Worm (Caenorhabditis elegans) whole organism, L4 larva: ENCODE measurements around the gene F36F12.3.

Experiments used
- D1046.2 ChIP-seq: fragments of 200-800 bp; sonication (Bioruptor generic); IDR thresholded peaks from 2 replicates; pipeline ENCODE4 v1.3.6; 2022; ENCODE audit warnings: missing genetic modification characterization, missing compliant biosample characterization
- F10B5.3 ChIP-seq: sonication (generic microtip); optimal IDR thresholded peaks from 2 replicates; lab custom pipeline; 2016; ENCODE audit warnings: mild to moderate bottlenecking, missing genetic modification characterization, missing compliant biosample characterization
- F37D6.2 ChIP-seq: sonication (generic microtip); optimal IDR thresholded peaks from 2 replicates; lab custom pipeline; 2016; ENCODE audit warnings: mild to moderate bottlenecking, missing genetic modification characterization, missing compliant biosample characterization
- F44E2.7 ChIP-seq: fragments of 200-800 bp; sonication (Bioruptor generic); IDR thresholded peaks from 2 replicates; pipeline ENCODE4 v2.1.2; 2022; ENCODE audit warnings: missing genetic modification characterization, missing compliant biosample characterization
- R02D3.7 ChIP-seq: fragments of 150-350 bp; sonication (generic microtip); optimal IDR thresholded peaks from 3 replicates; lab custom pipeline; 2014; ENCODE audit warnings: missing biosample characterization, missing genetic modification characterization
- Y48G9A.11 ChIP-seq: fragments of 200-800 bp; sonication (Bioruptor generic); IDR thresholded peaks from 2 replicates; pipeline ENCODE4 v1.3.6; 2022; ENCODE audit warnings: missing genetic modification reagents, missing genetic modification characterization, missing compliant biosample characterization
- Y5F2A.4 ChIP-seq: fragments of 200-800 bp; sonication (Bioruptor generic); optimal IDR thresholded peaks from 2 replicates; lab custom pipeline; 2018; ENCODE audit warnings: mild to moderate bottlenecking, missing genetic modification characterization, missing compliant biosample characterization
- ZK546.5 ChIP-seq, 2 experiments: sonication (generic microtip); optimal IDR thresholded peaks; 2 replicates each; lab custom pipeline; 2017; ENCODE audit warnings: missing biosample characterization in 2 of 2, missing genetic modification characterization in 2 of 2
- aha-1 ChIP-seq: fragments of 150-350 bp; peaks from one replicate; lab custom pipeline; 2014; ENCODE audit warnings: missing biosample characterization, missing genetic modification characterization
- arid-1 ChIP-seq: fragments of 200-800 bp; sonication (Bioruptor generic); conservative IDR thresholded peaks from 2 replicates; pipeline ENCODE4 v1.3.6; 2022; ENCODE audit warnings: missing genetic modification reagents, missing genetic modification characterization, missing compliant biosample characterization
- ceh-20 ChIP-seq: fragments of 200-800 bp; sonication (Bioruptor generic); IDR thresholded peaks from 2 replicates; pipeline ENCODE4 v1.3.6; 2022; ENCODE audit warnings: missing genetic modification reagents, missing genetic modification characterization, missing compliant biosample characterization
- ceh-62 ChIP-seq: sonication (generic microtip); optimal IDR thresholded peaks from 2 replicates; lab custom pipeline; 2017; ENCODE audit warnings: missing biosample characterization, missing genetic modification characterization
- ces-1 ChIP-seq: fragments of 150-350 bp; sonication (generic microtip); optimal IDR thresholded peaks from 4 replicates; lab custom pipeline; 2014; ENCODE audit warnings: missing biosample characterization, missing genetic modification reagents, missing genetic modification characterization
- daf-12 ChIP-seq: fragments of 150-350 bp; optimal IDR thresholded peaks from 2 replicates; lab custom pipeline; 2014; ENCODE audit warnings: missing biosample characterization, missing genetic modification reagents, missing genetic modification characterization
- daf-16 ChIP-seq, 3 experiments: sonication (generic microtip); optimal IDR thresholded peaks; 2 replicates each; lab custom pipeline; 2016 to 2017; ENCODE audit warnings: missing genetic modification characterization in 3 of 3, missing genetic modification reagents in 3 of 3, mild to moderate bottlenecking in 2 of 3, missing compliant biosample characterization in 2 of 3, missing biosample characterization in 1 of 3, moderate library complexity in 1 of 3
- dmd-6 ChIP-seq: fragments of 200-800 bp; sonication (Bioruptor generic); IDR thresholded peaks from 2 replicates; pipeline ENCODE4 v1.3.6; 2022; ENCODE audit warnings: missing genetic modification reagents, missing genetic modification characterization, missing compliant biosample characterization
- dve-1 ChIP-seq: sonication (generic microtip); optimal IDR thresholded peaks from 2 replicates; lab custom pipeline; 2017; ENCODE audit warnings: antibody characterized with exemption, mild to moderate bottlenecking, missing genetic modification characterization, missing compliant biosample characterization; ENCODE audit not compliant: insufficient read depth
- egl-27 ChIP-seq: sonication (generic microtip); optimal IDR thresholded peaks from 3 replicates; lab custom pipeline; 2017; ENCODE audit warnings: missing biosample characterization, missing genetic modification reagents, missing genetic modification characterization
- egl-43 ChIP-seq: fragments of 200-800 bp; sonication (Bioruptor generic); IDR thresholded peaks from 2 replicates; pipeline ENCODE4 v1.3.6; 2022; ENCODE audit warnings: missing genetic modification reagents, missing genetic modification characterization, missing compliant biosample characterization
- hlh-11 ChIP-seq: fragments of 200-800 bp; sonication (Bioruptor generic); optimal IDR thresholded peaks from 2 replicates; lab custom pipeline; 2018; ENCODE audit warnings: mild to moderate bottlenecking, missing genetic modification characterization, missing compliant biosample characterization
- lin-13 ChIP-seq: fragments of 150-350 bp; optimal IDR thresholded peaks from 2 replicates; lab custom pipeline; 2014; ENCODE audit warnings: missing biosample characterization, missing genetic modification reagents, missing genetic modification characterization
- madf-9 ChIP-seq: fragments of 200-800 bp; sonication (Bioruptor generic); conservative IDR thresholded peaks from 2 replicates; pipeline ENCODE4 v1.3.6; 2022; ENCODE audit warnings: missing genetic modification reagents, missing genetic modification characterization, missing compliant biosample characterization
- mep-1 ChIP-seq: fragments of 150-350 bp; sonication (generic microtip); optimal IDR thresholded peaks from 3 replicates; lab custom pipeline; 2014; ENCODE audit warnings: missing biosample characterization, missing genetic modification characterization
- mes-2 ChIP-seq: sonication (generic microtip); optimal IDR thresholded peaks from 2 replicates; lab custom pipeline; 2016; ENCODE audit warnings: missing genotype, mild to moderate bottlenecking, missing genetic modification characterization, missing compliant biosample characterization; ENCODE audit not compliant: poor library complexity, severe bottlenecking
- nhr-102 ChIP-seq: sonication (generic microtip); optimal IDR thresholded peaks from 2 replicates; lab custom pipeline; 2016; ENCODE audit warnings: mild to moderate bottlenecking, missing genetic modification characterization, moderate library complexity, missing compliant biosample characterization
- nhr-111 ChIP-seq: fragments of 200-800 bp; sonication (Bioruptor generic); optimal IDR thresholded peaks from 2 replicates; lab custom pipeline; 2018; ENCODE audit warnings: mild to moderate bottlenecking, missing genetic modification characterization, missing compliant biosample characterization
- nhr-237 ChIP-seq: sonication (generic microtip); optimal IDR thresholded peaks from 2 replicates; lab custom pipeline; 2017; ENCODE audit warnings: missing biosample characterization, missing genetic modification characterization
- nhr-28 ChIP-seq: fragments of 150-350 bp; optimal IDR thresholded peaks from 2 replicates; lab custom pipeline; 2014; ENCODE audit warnings: missing biosample characterization, missing genetic modification characterization
- nhr-41 ChIP-seq: fragments of 200-800 bp; sonication (Bioruptor generic); IDR thresholded peaks from 2 replicates; pipeline ENCODE4 v1.3.6; 2022; ENCODE audit warnings: missing genetic modification reagents, missing genetic modification characterization, missing compliant biosample characterization
- nhr-76 ChIP-seq: fragments of 150-350 bp; optimal IDR thresholded peaks from 2 replicates; lab custom pipeline; 2014; ENCODE audit warnings: missing biosample characterization, missing genetic modification characterization
- php-3 ChIP-seq: fragments of 200-800 bp; sonication (Bioruptor generic); IDR thresholded peaks from 2 replicates; pipeline ENCODE4 v1.3.6; 2022; ENCODE audit warnings: missing genetic modification reagents, missing genetic modification characterization, missing compliant biosample characterization
- pqm-1 ChIP-seq: sonication (generic microtip); optimal IDR thresholded peaks from 2 replicates; lab custom pipeline; 2017; ENCODE audit warnings: missing biosample characterization, missing genetic modification characterization
- set-16 ChIP-seq: fragments of 200-800 bp; sonication (Bioruptor generic); IDR thresholded peaks from 2 replicates; pipeline ENCODE4 v1.3.6; 2022; ENCODE audit warnings: missing genetic modification reagents, missing genetic modification characterization, missing compliant biosample characterization
- tag-97 ChIP-seq: fragments of 200-800 bp; sonication (Bioruptor generic); IDR thresholded peaks from 2 replicates; pipeline ENCODE4 v1.3.6; 2022; ENCODE audit warnings: missing genetic modification characterization, missing compliant biosample characterization
- tra-1 ChIP-seq: fragments of 200-800 bp; sonication (Bioruptor generic); IDR thresholded peaks from 2 replicates; pipeline ENCODE4 v1.3.6; 2022; ENCODE audit warnings: missing genetic modification reagents, missing genetic modification characterization, missing compliant biosample characterization
- zip-2 ChIP-seq: fragments of 150-350 bp; optimal IDR thresholded peaks from 2 replicates; lab custom pipeline; 2014; ENCODE audit warnings: missing biosample characterization, missing genetic modification characterization

Gene F36F12.3

ce11 chrV:2121910-2122362 lies 36.3 kb downstream of the F36F12.3 start, which contains the start of gene F22F7.8:
Gene F22F7.8 (minus strand): TSS chrV:2121960.
- TF ChIP-seq aha-1 (tag; lab: Kevin White, UChicago) (peak; percentile 91), egl-27 (tag; lab: Kevin White, UChicago) (no peak), madf-9 (no peak), F10B5.3 (tag; lab: Kevin White, UChicago) (no peak)

ce11 chrV:2122517-2122916 lies 36.9 kb downstream of the F36F12.3 start, which contains the start of gene F22F7.2:
Gene F22F7.2 (plus strand): TSS chrV:2122782.
- TF ChIP-seq daf-12 (tag; lab: Kevin White, UChicago) (no peak), nhr-28 (peak; percentile 39), ceh-62 (tag; lab: Kevin White, UChicago) (no peak), hlh-11 (tag; lab: Kevin White, UChicago) (peak; percentile 26), ZK546.5 (tag; optimal IDR thresholded peaks at IDR 0.05; lab: Kevin White, UChicago) (no peak), nhr-237 (tag; lab: Kevin White, UChicago) (no peak), nhr-41 (0 out of 2 replicates have a peak, but pooled peaks have one; percentile 17), arid-1 (no peak), egl-43 (GFP tag; lab: Robert Waterston, UW) (no peak), F44E2.7 (no peak), set-16 (GFP tag; lab: Robert Waterston, UW) (no peak), egl-27 (tag; lab: Kevin White, UChicago) (no peak), D1046.2 (GFP tag; lab: Robert Waterston, UW) (no peak), F37D6.2 (tag; lab: Kevin White, UChicago) (no peak), nhr-102 (tag; lab: Kevin White, UChicago) (no peak), php-3 (GFP tag; lab: Robert Waterston, UW) (peak; percentile 27; the same call in 1 of the 2 replicates), nhr-111 (GFP tag; lab: Kevin White, UChicago) (no peak), aha-1 (tag; lab: Kevin White, UChicago) (no peak), tag-97 (GFP tag; lab: Robert Waterston, UW) (no peak), dmd-6 (GFP tag; lab: Robert Waterston, UW) (peak; percentile 32), ces-1 (no peak), mes-2 (peak; percentile 63), mep-1 (no peak), dve-1 (tag; lab: Kevin White, UChicago) (peak; percentile 43), tra-1 (GFP tag; lab: Robert Waterston, UW) (peak; percentile 53; the same call in 1 of the 2 replicates), nhr-76 (tag; lab: Kevin White, UChicago) (no peak), zip-2 (tag; lab: Kevin White, UChicago) (no peak), R02D3.7 (no peak), Y48G9A.11 (GFP tag; lab: Robert Waterston, UW) (no peak), Y5F2A.4 (GFP tag; lab: Kevin White, UChicago) (no peak)
- TF ChIP-seq, all 104 proteins: peak for 8

ce11 chrV:2123164-2123563 lies 37.6 kb downstream of the F36F12.3 start:
- no peak for TF ChIP-seq daf-16 (GFP tag; optimal IDR thresholded peaks at IDR 0.05; lab: Kevin White, UChicago)
- peak; percentile 10 for TF ChIP-seq daf-16 (tag; optimal IDR thresholded peaks at IDR 0.05; lab: Kevin White, UChicago)
- TF ChIP-seq lin-13 (GFP tag; lab: Kevin White, UChicago) = no peak
- peak; percentile 78 for TF ChIP-seq tra-1 (GFP tag; lab: Robert Waterston, UW)
- TF ChIP-seq php-3 (GFP tag; lab: Robert Waterston, UW) = peak; percentile 94
- peak; percentile 51 for TF ChIP-seq dve-1 (tag; lab: Kevin White, UChicago)
- peak; percentile 72 for TF ChIP-seq pqm-1 (tag; lab: Kevin White, UChicago)
- TF ChIP-seq ceh-20 (GFP tag; lab: Robert Waterston, UW) = peak; percentile 83
- TF ChIP-seq dmd-6 (GFP tag; lab: Robert Waterston, UW) = peak; percentile 86
- TF ChIP-seq F10B5.3 (tag; lab: Kevin White, UChicago) = no peak
- TF ChIP-seq hlh-11 (tag; lab: Kevin White, UChicago) = peak; percentile 39
- peak; percentile 1 for TF ChIP-seq nhr-28
- TF ChIP-seq, all 104 proteins: peak for 9
